Fruit fly (Drosophila melanogaster) whole organism, embryonic: Measurements from ENCODE around the gene Cngl.

Source experiments
- Adf1 ChIP-seq: fragments of 200-800 bp; sonication (Bioruptor generic); IDR thresholded peaks from 2 replicates; pipeline ENCODE4 v1.3.6; 2022; ENCODE audit warnings: missing biosample characterization, missing genetic modification characterization
- BEAF-32 ChIP-seq: fragments of 200-800 bp; sonication (Bioruptor generic); optimal IDR thresholded peaks from 3 replicates; lab custom pipeline; 2017; ENCODE audit warnings: missing biosample characterization, missing genetic modification characterization, mild to moderate bottlenecking, moderate library complexity, missing genetic modification reagents
- CG10979 ChIP-seq: fragments of 200-800 bp; sonication (Bioruptor generic); optimal IDR thresholded peaks from 2 replicates; lab custom pipeline; 2018; ENCODE audit warnings: missing biosample characterization, mild to moderate bottlenecking, missing genetic modification characterization, moderate library complexity
- CG11085 ChIP-seq: fragments of 200-800 bp; sonication (Bioruptor generic); IDR thresholded peaks from 2 replicates; pipeline ENCODE4 v1.3.6; 2022; ENCODE audit warnings: missing biosample characterization, missing genetic modification characterization
- CG12659 ChIP-seq: fragments of 200-800 bp; sonication (Bioruptor generic); optimal IDR thresholded peaks from 3 replicates; lab custom pipeline; 2017; ENCODE audit warnings: mild to moderate bottlenecking, missing biosample characterization, missing genetic modification reagents, missing genetic modification characterization
- CG13287 ChIP-seq: fragments of 200-800 bp; sonication (Bioruptor generic); IDR thresholded peaks from 2 replicates; pipeline ENCODE4 v1.3.6; 2022; ENCODE audit warnings: missing biosample characterization, missing genetic modification characterization; ENCODE audit not compliant: partially characterized antibody
- CG1529 ChIP-seq: fragments of 200-800 bp; sonication (Bioruptor generic); optimal IDR thresholded peaks from 3 replicates; lab custom pipeline; 2018; ENCODE audit warnings: missing biosample characterization, missing genetic modification characterization
- CG16813 ChIP-seq: fragments of 200-800 bp; sonication (Bioruptor generic); IDR thresholded peaks from 3 replicates; pipeline ENCODE4 v1.3.6; 2022; ENCODE audit warnings: missing biosample characterization, missing genetic modification characterization; ENCODE audit not compliant: partially characterized antibody
- CG2116 ChIP-seq: fragments of 200-800 bp; sonication (Bioruptor generic); optimal IDR thresholded peaks from 3 replicates; lab custom pipeline; 2018; ENCODE audit warnings: missing biosample characterization, mild to moderate bottlenecking, missing genetic modification characterization
- CG2199 ChIP-seq: fragments of 200-800 bp; sonication (Bioruptor generic); IDR thresholded peaks from 3 replicates; pipeline ENCODE4 v1.3.6; 2022; ENCODE audit warnings: missing biosample characterization, missing genetic modification characterization
- CG2202 ChIP-seq: fragments of 200-800 bp; sonication (Bioruptor generic); optimal IDR thresholded peaks from 2 replicates; lab custom pipeline; 2018; ENCODE audit warnings: missing biosample characterization, mild to moderate bottlenecking, missing genetic modification characterization
- CG2712 ChIP-seq: fragments of 200-800 bp; optimal IDR thresholded peaks from 3 replicates; lab custom pipeline; 2019; ENCODE audit warnings: missing biosample characterization, mild to moderate bottlenecking, missing genetic modification characterization, moderate library complexity
- CG3065 ChIP-seq: fragments of 200-800 bp; sonication (Bioruptor generic); optimal IDR thresholded peaks from 2 replicates; lab custom pipeline; 2016; ENCODE audit warnings: missing biosample characterization, missing genetic modification characterization
- CG33557 ChIP-seq: fragments of 200-800 bp; sonication (Bioruptor generic); optimal IDR thresholded peaks from 2 replicates; lab custom pipeline; 2019; ENCODE audit warnings: missing biosample characterization, mild to moderate bottlenecking, missing genetic modification characterization, moderate library complexity
- CG34224 ChIP-seq: fragments of 200-800 bp; sonication (Bioruptor generic); IDR thresholded peaks from 3 replicates; pipeline ENCODE4 v1.3.6; 2022; ENCODE audit warnings: missing biosample characterization, missing genetic modification characterization; ENCODE audit not compliant: partially characterized antibody
- CG7963 ChIP-seq: fragments of 200-800 bp; sonication (Bioruptor generic); IDR thresholded peaks from 3 replicates; pipeline ENCODE4 v1.3.6; 2022; ENCODE audit warnings: missing biosample characterization, missing genetic modification characterization; ENCODE audit not compliant: partially characterized antibody
- CG8290 ChIP-seq, 3 experiments: fragments of 200-800 bp; sonication (Bioruptor generic); optimal IDR thresholded peaks; 2 replicates each; lab custom pipeline; 2016 to 2019; ENCODE audit warnings: missing biosample characterization in 3 of 3, missing genetic modification characterization in 3 of 3, mild to moderate bottlenecking in 2 of 3, moderate library complexity in 1 of 3
- CG8944 ChIP-seq: fragments of 200-800 bp; sonication (Bioruptor generic); optimal IDR thresholded peaks from 3 replicates; lab custom pipeline; 2016; ENCODE audit warnings: missing biosample characterization, missing genetic modification characterization
- Dll ChIP-seq: fragments of 200-800 bp; sonication (Bioruptor generic); IDR thresholded peaks from 4 replicates; pipeline ENCODE4 v1.3.6; 2022; ENCODE audit warnings: missing biosample characterization, missing genetic modification characterization; ENCODE audit not compliant: partially characterized antibody
- Doc3 ChIP-seq: fragments of 200-800 bp; sonication (Bioruptor generic); IDR thresholded peaks from 3 replicates; pipeline ENCODE4 v1.3.6; 2022; ENCODE audit warnings: missing biosample characterization, missing genetic modification characterization; ENCODE audit not compliant: partially characterized antibody
- Dp ChIP-seq: fragments of 200-800 bp; sonication (Bioruptor generic); optimal IDR thresholded peaks from 2 replicates; lab custom pipeline; 2018; ENCODE audit warnings: missing biosample characterization, mild to moderate bottlenecking, missing genetic modification characterization, moderate library complexity
- Dref ChIP-seq: fragments of 200-800 bp; sonication (Bioruptor generic); IDR thresholded peaks from 2 replicates; pipeline ENCODE4 v1.3.6; 2022; ENCODE audit warnings: missing biosample characterization, missing genetic modification characterization
- E2f2 ChIP-seq: fragments of 200-800 bp; sonication (Bioruptor generic); IDR thresholded peaks from 2 replicates; pipeline ENCODE4 v1.3.6; 2022; ENCODE audit warnings: missing biosample characterization, missing genetic modification characterization
- HmgZ ChIP-seq: fragments of 200-800 bp; sonication (Bioruptor generic); optimal IDR thresholded peaks from 2 replicates; lab custom pipeline; 2018; ENCODE audit warnings: missing biosample characterization, mild to moderate bottlenecking, missing genetic modification characterization
- MBD-R2 ChIP-seq: fragments of 200-800 bp; sonication (Bioruptor generic); IDR thresholded peaks from 2 replicates; pipeline ENCODE4 v1.3.6; 2022; ENCODE audit warnings: missing biosample characterization, missing genetic modification characterization
- Med ChIP-seq: fragments of 200-800 bp; sonication (Bioruptor generic); peaks from one replicate; lab custom pipeline; 2016; ENCODE audit warnings: missing biosample characterization, missing genetic modification characterization, mild to moderate bottlenecking, inconsistent platforms, moderate library complexity
- Nf-YC ChIP-seq: fragments of 200-800 bp; optimal IDR thresholded peaks from 3 replicates; lab custom pipeline; 2019; ENCODE audit warnings: missing biosample characterization, mild to moderate bottlenecking, missing genetic modification characterization, moderate library complexity
- Opbp ChIP-seq: fragments of 200-800 bp; sonication (Bioruptor generic); IDR thresholded peaks from 3 replicates; pipeline ENCODE4 v1.3.6; 2022; ENCODE audit warnings: missing biosample characterization, missing genetic modification characterization; ENCODE audit not compliant: partially characterized antibody
- Optix ChIP-seq: fragments of 200-800 bp; sonication (Bioruptor generic); IDR thresholded peaks from 3 replicates; pipeline ENCODE4 v1.3.6; 2022; ENCODE audit warnings: missing biosample characterization, missing genetic modification characterization
- Scr ChIP-seq: fragments of 200-800 bp; sonication (Bioruptor generic); IDR thresholded peaks from 2 replicates; pipeline ENCODE4 v1.3.6; 2022; ENCODE audit warnings: missing biosample characterization, missing genetic modification characterization; ENCODE audit not compliant: partially characterized antibody
- YL-1 ChIP-seq: fragments of 200-800 bp; sonication (Bioruptor generic); optimal IDR thresholded peaks from 3 replicates; lab custom pipeline; 2017; ENCODE audit warnings: missing biosample characterization, mild to moderate bottlenecking, missing genetic modification characterization
- amos ChIP-seq: fragments of 200-800 bp; sonication (Bioruptor generic); IDR thresholded peaks from 2 replicates; pipeline ENCODE4 v1.3.6; 2022; ENCODE audit warnings: missing biosample characterization, missing genetic modification characterization; ENCODE audit not compliant: partially characterized antibody
- chinmo ChIP-seq: fragments of 200-800 bp; sonication (Bioruptor generic); IDR thresholded peaks from 4 replicates; pipeline ENCODE4 v1.3.6; 2022; ENCODE audit warnings: missing biosample characterization, missing genetic modification characterization; ENCODE audit not compliant: partially characterized antibody
- crp ChIP-seq, 2 experiments: fragments of 200-800 bp; sonication (Bioruptor generic); optimal IDR thresholded peaks; 2 replicates in 1 of 2; 3 replicates in 1 of 2; lab custom pipeline; 2017; ENCODE audit warnings: missing biosample characterization in 2 of 2, missing genetic modification characterization in 2 of 2, mild to moderate bottlenecking in 1 of 2, moderate library complexity in 1 of 2
- fru ChIP-seq: fragments of >200 bp; optimal IDR thresholded peaks from 2 replicates; lab custom pipeline; 2017
- hth ChIP-seq: fragments of >200 bp; optimal IDR thresholded peaks from 2 replicates; lab custom pipeline; 2017; ENCODE audit warnings: inconsistent platforms
- knrl ChIP-seq: fragments of 200-800 bp; sonication (Bioruptor generic); IDR thresholded peaks from 3 replicates; pipeline ENCODE4 v1.3.6; 2022; ENCODE audit warnings: missing biosample characterization, missing genetic modification characterization; ENCODE audit not compliant: partially characterized antibody
- mld ChIP-seq: fragments of 200-800 bp; sonication (Bioruptor generic); IDR thresholded peaks from 3 replicates; pipeline ENCODE4 v1.3.6; 2022; ENCODE audit warnings: missing biosample characterization, missing genetic modification characterization; ENCODE audit not compliant: partially characterized antibody
- pzg ChIP-seq: fragments of 200-800 bp; sonication (Bioruptor generic); optimal IDR thresholded peaks from 3 replicates; lab custom pipeline; 2018; ENCODE audit warnings: missing biosample characterization, mild to moderate bottlenecking, missing genetic modification characterization, moderate library complexity
- sna ChIP-seq: fragments of 200-800 bp; sonication (Bioruptor generic); IDR thresholded peaks from 2 replicates; pipeline ENCODE4 v1.3.6; 2022; ENCODE audit warnings: missing biosample characterization, missing genetic modification characterization; ENCODE audit not compliant: partially characterized antibody
- tgo ChIP-seq: fragments of 200-800 bp; sonication (Bioruptor generic); IDR thresholded peaks from 3 replicates; pipeline ENCODE4 v1.3.6; 2022; ENCODE audit warnings: missing biosample characterization, missing genetic modification characterization
- unc-4 ChIP-seq: fragments of 200-800 bp; sonication (Bioruptor generic); IDR thresholded peaks from 2 replicates; pipeline ENCODE4 v1.3.6; 2022; ENCODE audit warnings: missing biosample characterization, missing genetic modification characterization; ENCODE audit not compliant: partially characterized antibody
- vfl ChIP-seq: fragments of 200-800 bp; sonication (Bioruptor generic); optimal IDR thresholded peaks from 2 replicates; lab custom pipeline; 2016; ENCODE audit warnings: missing biosample characterization, missing genetic modification characterization
- vnd ChIP-seq: fragments of 200-800 bp; sonication (Bioruptor generic); IDR thresholded peaks from 3 replicates; pipeline ENCODE4 v1.3.6; 2022; ENCODE audit warnings: missing biosample characterization, missing genetic modification characterization; ENCODE audit not compliant: partially characterized antibody
- yki ChIP-seq: fragments of >200 bp; optimal IDR thresholded peaks from 3 replicates; lab custom pipeline; 2018
- zen2 ChIP-seq: fragments of 200-800 bp; sonication (Bioruptor generic); IDR thresholded peaks from 3 replicates; pipeline ENCODE4 v1.3.6; 2022; ENCODE audit warnings: missing biosample characterization, missing genetic modification characterization; ENCODE audit not compliant: partially characterized antibody

Gene Cngl

DNA sequence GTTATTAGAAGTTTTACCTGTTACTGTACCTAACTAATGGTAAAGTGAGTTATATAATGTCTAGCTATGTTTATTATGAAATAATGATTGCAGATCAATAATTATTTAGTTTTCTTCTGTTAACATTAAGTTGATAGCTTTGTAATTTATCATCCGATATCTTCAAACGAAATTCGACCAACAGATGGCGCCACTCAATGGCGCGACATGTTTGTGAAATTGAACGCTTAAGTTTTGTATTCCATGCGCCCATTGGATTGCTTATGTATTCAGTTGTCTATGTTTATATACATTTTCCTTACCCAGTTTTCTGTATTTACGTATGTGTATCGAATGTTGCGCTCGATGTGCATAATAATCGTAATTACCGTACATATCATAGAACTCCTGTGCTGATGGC, 49.5 kb upstream of the Cngl start (continued):
- TF ChIP-seq CG1529 (GFP tag; lab: Kevin White, UChicago) (no peak), CG2199 (GFP tag; lab: Robert Waterston, UW) (peak; percentile 34; the same call in 1 of the 3 replicates), CG33557 (GFP tag; lab: Kevin White, UChicago) (no peak), Optix (GFP tag; lab: Robert Waterston, UW) (no peak), tgo (GFP tag; lab: Robert Waterston, UW) (no peak), CG3065 (GFP tag; lab: Kevin White, UChicago) (no peak)

DNA sequence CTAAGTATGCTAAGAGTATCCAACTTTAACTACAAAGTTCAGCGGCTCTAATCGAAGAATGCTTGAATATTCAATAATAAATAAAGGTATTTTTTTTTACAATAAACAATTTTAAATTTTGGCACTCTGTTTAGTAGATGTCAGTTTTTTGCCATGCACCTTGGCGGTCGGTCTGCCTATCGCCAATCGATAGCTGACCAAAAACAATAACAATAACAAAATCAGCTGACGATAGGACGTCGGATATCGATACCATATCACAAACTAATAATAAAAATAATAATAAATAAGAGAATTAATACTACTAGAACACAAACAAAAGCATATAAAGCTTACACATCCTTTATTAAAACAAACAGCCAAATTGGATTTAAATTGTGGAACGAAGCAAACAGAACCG, 45.6 kb upstream of the Cngl start, which contains the start of gene Gmap:
Gmap (plus strand) TSS at position 241 of the 400 bp plus-strand sequence.
- TF ChIP-seq CG13287 (GFP tag; lab: Robert Waterston, UW) (peak; percentile 81), CG2712 (peak; percentile 3), CG16813 (peak; percentile 80), Doc3 (GFP tag; lab: Robert Waterston, UW) (peak; percentile 57; the same call in 2 of the 3 replicates), yki (lab: Kevin White, UChicago) (no peak), Nf-YC (peak; percentile 20), unc-4 (GFP tag; lab: Robert Waterston, UW) (peak; percentile 71), Scr (GFP tag; lab: Robert Waterston, UW) (peak; percentile 80), zen2 (peak; percentile 78), E2f2 (GFP tag; lab: Robert Waterston, UW) (peak; percentile 94), Adf1 (GFP tag; lab: Robert Waterston, UW) (0 out of 2 replicates have a peak, but pooled peaks have one; percentile 8), sna (peak; percentile 80), CG7963 (GFP tag; lab: Robert Waterston, UW) (peak; percentile 93), YL-1 (peak; percentile 39), knrl (peak; percentile 64), HmgZ (tag; lab: Kevin White, UChicago) (peak; percentile 33), Opbp (GFP tag; lab: Robert Waterston, UW) (peak; percentile 80; the same call in 2 of the 3 replicates), CG12659 (peak; percentile 15), MBD-R2 (GFP tag; lab: Robert Waterston, UW) (peak; percentile 71), Dll (GFP tag; lab: Robert Waterston, UW) (peak; percentile 80), crp (GFP tag; optimal IDR thresholded peaks at IDR 0.05; lab: Kevin White, UChicago) (peak in 1 of 2 experiments; percentile 84), BEAF-32 (GFP tag; lab: Kevin White, UChicago) (peak; percentile 64), Dp (GFP tag; lab: Kevin White, UChicago) (peak; percentile 85), CG11085 (GFP tag; lab: Robert Waterston, UW) (no peak), Dref (peak; percentile 95), fru (lab: Kevin White, UChicago) (no peak), vnd (peak; percentile 82), CG1529 (GFP tag; lab: Kevin White, UChicago) (no peak), amos (GFP tag; lab: Robert Waterston, UW) (peak; percentile 78; the same call in 1 of the 2 replicates), CG8290 (GFP tag; optimal IDR thresholded peaks at IDR 0.05; lab: Kevin White, UChicago) (no peak), CG8290 (tag; optimal IDR thresholded peaks at IDR 0.05; lab: Kevin White, UChicago) (peak in 1 of 2 experiments; percentile 16), CG2116 (peak; percentile 75), CG8944 (GFP tag; lab: Kevin White, UChicago) (no peak), CG2202 (tag; lab: Kevin White, UChicago) (no peak), mld (GFP tag; lab: Robert Waterston, UW) (peak; percentile 88), hth (no peak), vfl (GFP tag; lab: Kevin White, UChicago) (no peak), Med (GFP tag; lab: Kevin White, UChicago) (peak; percentile 42), CG10979 (tag; lab: Kevin White, UChicago) (no peak), CG34224 (GFP tag; lab: Robert Waterston, UW) (peak; percentile 88), chinmo (GFP tag; lab: Robert Waterston, UW) (0 out of 4 replicates have a peak, but pooled peaks have one; percentile 58), pzg (GFP tag; lab: Kevin White, UChicago) (peak; percentile 60)
